Worm (Caenorhabditis elegans) whole organism, L3 larva: Measurements from ENCODE around the gene acp-7.
A peak's percentile ranks its signal among the peaks of the same experiment; 100 is the strongest.

ENCODE experiments used
- R02D3.7 ChIP-seq: fragments of 150-350 bp; optimal IDR thresholded peaks from 2 replicates; lab custom pipeline; 2014; ENCODE audit warnings: missing biosample characterization, missing genetic modification characterization
- aly-2 ChIP-seq: fragments of 150-350 bp; optimal IDR thresholded peaks from 2 replicates; lab custom pipeline; 2014; ENCODE audit warnings: missing biosample characterization, missing genetic modification characterization
- ama-1 ChIP-seq: fragments of 150-350 bp; optimal IDR thresholded peaks from 2 replicates; lab custom pipeline; 2018
- ceh-28 ChIP-seq: fragments of 150-350 bp; optimal IDR thresholded peaks from 2 replicates; lab custom pipeline; 2014; ENCODE audit warnings: missing biosample characterization, missing genetic modification reagents, missing genetic modification characterization
- ceh-82 ChIP-seq: fragments of 150-350 bp; optimal IDR thresholded peaks from 2 replicates; lab custom pipeline; 2014; ENCODE audit warnings: missing biosample characterization, missing genetic modification characterization
- daf-12 ChIP-seq: fragments of 150-350 bp; optimal IDR thresholded peaks from 2 replicates; lab custom pipeline; 2014; ENCODE audit warnings: missing biosample characterization, missing genetic modification reagents, missing genetic modification characterization
- egl-27 ChIP-seq: sonication (generic microtip); optimal IDR thresholded peaks from 4 replicates; lab custom pipeline; 2017; ENCODE audit warnings: missing biosample characterization, missing genetic modification reagents, missing genetic modification characterization
- egl-5 ChIP-seq: fragments of 150-350 bp; optimal IDR thresholded peaks from 2 replicates; lab custom pipeline; 2017; ENCODE audit warnings: missing biosample characterization, missing genetic modification reagents, missing genetic modification characterization, inconsistent platforms
- elt-1 ChIP-seq: fragments of 150-350 bp; optimal IDR thresholded peaks from 2 replicates; lab custom pipeline; 2014; ENCODE audit warnings: missing biosample characterization, missing genetic modification characterization
- elt-2 ChIP-seq: sonication (generic microtip); optimal IDR thresholded peaks from 2 replicates; lab custom pipeline; 2016; ENCODE audit warnings: missing genetic modification reagents, mild to moderate bottlenecking, missing genetic modification characterization, missing compliant biosample characterization
- fkh-10 ChIP-seq: sonication (generic microtip); optimal IDR thresholded peaks from 2 replicates; lab custom pipeline; 2017; ENCODE audit warnings: missing biosample characterization, missing genetic modification reagents, missing genetic modification characterization
- hmg-11 ChIP-seq: sonication (generic microtip); optimal IDR thresholded peaks from 2 replicates; lab custom pipeline; 2016; ENCODE audit warnings: missing genetic modification characterization, missing compliant biosample characterization
- lin-15B ChIP-seq: fragments of 150-350 bp; optimal IDR thresholded peaks from 2 replicates; lab custom pipeline; 2014; ENCODE audit warnings: missing biosample characterization, missing genetic modification characterization
- lin-39 ChIP-seq: fragments of 150-350 bp; optimal IDR thresholded peaks from 2 replicates; lab custom pipeline; 2018; ENCODE audit warnings: missing biosample characterization, missing genetic modification reagents, missing genetic modification characterization
- lsy-12 ChIP-seq: sonication (generic microtip); optimal IDR thresholded peaks from 2 replicates; lab custom pipeline; 2016; ENCODE audit warnings: mild to moderate bottlenecking, missing genetic modification characterization, missing compliant biosample characterization
- mdl-1 ChIP-seq: fragments of 150-350 bp; optimal IDR thresholded peaks from 2 replicates; lab custom pipeline; 2014; ENCODE audit warnings: missing biosample characterization, missing genetic modification characterization
- mml-1 ChIP-seq: fragments of 150-350 bp; sonication (generic microtip); optimal IDR thresholded peaks from 3 replicates; lab custom pipeline; 2014; ENCODE audit warnings: missing biosample characterization, missing genetic modification characterization
- nfya-1 ChIP-seq: sonication (generic microtip); optimal IDR thresholded peaks from 2 replicates; lab custom pipeline; 2017; ENCODE audit warnings: missing genetic modification characterization, mild to moderate bottlenecking, missing compliant biosample characterization, antibody characterized with exemption, moderate library complexity; ENCODE audit not compliant: insufficient read depth
- nhr-12 ChIP-seq: fragments of 150-350 bp; optimal IDR thresholded peaks from 2 replicates; lab custom pipeline; 2014; ENCODE audit warnings: missing biosample characterization, missing genetic modification characterization
- nhr-23 ChIP-seq: fragments of 150-350 bp; optimal IDR thresholded peaks from 2 replicates; lab custom pipeline; 2014; ENCODE audit warnings: missing biosample characterization, missing genetic modification reagents, missing genetic modification characterization
- nhr-237 ChIP-seq: fragments of 150-350 bp; optimal IDR thresholded peaks from 2 replicates; lab custom pipeline; 2014; ENCODE audit warnings: missing biosample characterization, missing genetic modification characterization
- nhr-25 ChIP-seq: sonication (generic microtip); optimal IDR thresholded peaks from 2 replicates; lab custom pipeline; 2017; ENCODE audit warnings: missing biosample characterization, missing genetic modification characterization
- nhr-43 ChIP-seq: sonication (generic microtip); optimal IDR thresholded peaks from 2 replicates; lab custom pipeline; 2016; ENCODE audit warnings: mild to moderate bottlenecking, missing genetic modification characterization, missing compliant biosample characterization; ENCODE audit not compliant: poor library complexity, severe bottlenecking
- nhr-76 ChIP-seq: fragments of 150-350 bp; sonication (generic microtip); optimal IDR thresholded peaks from 5 replicates; lab custom pipeline; 2014; ENCODE audit warnings: missing biosample characterization, missing genetic modification characterization
- nhr-77 ChIP-seq: fragments of 150-350 bp; optimal IDR thresholded peaks from 2 replicates; lab custom pipeline; 2014; ENCODE audit warnings: missing biosample characterization, missing genetic modification characterization
- pha-4 ChIP-seq: fragments of 150-350 bp; optimal IDR thresholded peaks from 2 replicates; lab custom pipeline; 2014; ENCODE audit warnings: missing biosample characterization, missing genetic modification reagents, missing genetic modification characterization
- pqm-1 ChIP-seq: fragments of 150-350 bp; optimal IDR thresholded peaks from 2 replicates; lab custom pipeline; 2017; ENCODE audit warnings: missing biosample characterization, missing genetic modification characterization, inconsistent platforms
- sea-2 ChIP-seq: fragments of 150-350 bp; sonication (generic microtip); optimal IDR thresholded peaks from 4 replicates; lab custom pipeline; 2014; ENCODE audit warnings: missing biosample characterization, missing genetic modification reagents, missing genetic modification characterization
- snpc-4 ChIP-seq: fragments of 150-350 bp; optimal IDR thresholded peaks from 2 replicates; lab custom pipeline; 2014; ENCODE audit warnings: missing biosample characterization, missing genetic modification characterization
- tbx-2 ChIP-seq: sonication (generic microtip); optimal IDR thresholded peaks from 2 replicates; lab custom pipeline; 2016; ENCODE audit warnings: mild to moderate bottlenecking, missing genetic modification characterization, missing compliant biosample characterization
- unc-62 ChIP-seq: fragments of 150-350 bp; sonication (generic microtip); optimal IDR thresholded peaks from 4 replicates; lab custom pipeline; 2014; ENCODE audit warnings: missing biosample characterization, missing genetic modification reagents, missing genetic modification characterization
- zag-1 ChIP-seq: fragments of 150-350 bp; optimal IDR thresholded peaks from 2 replicates; lab custom pipeline; 2014; ENCODE audit warnings: missing biosample characterization, missing genetic modification characterization
- ztf-11 ChIP-seq: fragments of 150-350 bp; optimal IDR thresholded peaks from 2 replicates; lab custom pipeline; 2014; ENCODE audit warnings: missing biosample characterization, missing genetic modification characterization

Gene acp-7

ce11 chrIV:6431582-6431981, at the start of gene acp-7:
Gene acp-7 (minus strand): TSS chrIV:6431682.
- TF ChIP-seq pha-4 (tag; lab: Kevin White, UChicago) (peak; percentile 73), nhr-25 (no peak)

DNA sequence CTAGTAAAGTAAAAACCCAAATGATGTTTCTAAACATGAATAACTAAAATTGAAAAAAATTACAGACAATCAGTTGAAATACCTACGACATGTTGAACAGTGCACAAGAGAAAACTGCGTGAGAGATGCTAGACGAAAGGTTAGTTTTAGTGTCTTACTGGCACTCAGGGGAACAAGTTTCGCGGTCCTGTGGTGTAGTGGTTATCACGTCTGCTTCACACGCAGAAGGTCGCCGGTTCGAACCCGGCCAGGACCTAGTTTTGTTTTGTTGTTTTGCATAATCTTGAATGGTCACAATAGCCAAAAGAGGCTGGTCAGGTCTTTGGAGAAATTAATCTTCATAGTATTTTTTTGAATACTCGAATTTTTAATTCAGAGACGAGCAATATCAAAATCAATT, 49.5 kb upstream of the acp-7 start:
- TF ChIP-seq pqm-1 (tag; lab: Kevin White, UChicago) (peak; percentile 29), sea-2 (no peak), nhr-43 (tag; lab: Kevin White, UChicago) (peak; percentile 73), nhr-25 (peak; percentile 26), nfya-1 (tag; lab: Kevin White, UChicago) (peak; percentile 23), ama-1 (lab: Kevin White, UChicago) (no peak), elt-2 (tag; lab: Kevin White, UChicago) (peak; percentile 30), lsy-12 (tag; lab: Kevin White, UChicago) (peak; percentile 44), egl-27 (peak; percentile 36), hmg-11 (tag; lab: Kevin White, UChicago) (peak; percentile 56), tbx-2 (tag; lab: Kevin White, UChicago) (no peak), pha-4 (tag; lab: Kevin White, UChicago) (peak; percentile 32)
- TF ChIP-seq, all 47 proteins: peak for 9

ce11 chrIV:6480221-6480620, 48.7 kb upstream of the acp-7 start, which contains the start of gene tyr-6:
Gene tyr-6 (plus strand): TSS chrIV:6480521.
- TF ChIP-seq R02D3.7: no peak

- no peak for TF ChIP-seq elt-1
- TF ChIP-seq egl-5 (tag; lab: Kevin White, UChicago): peak; percentile 64
- TF ChIP-seq nfya-1 (tag; lab: Kevin White, UChicago): peak; percentile 67
- TF ChIP-seq pha-4 (tag; lab: Kevin White, UChicago): peak; percentile 59
- TF ChIP-seq nhr-237 (tag; lab: Kevin White, UChicago): no peak
- TF ChIP-seq ceh-82 (tag; lab: Kevin White, UChicago): no peak
- TF ChIP-seq nhr-77: no peak
- TF ChIP-seq mml-1 (tag; lab: Kevin White, UChicago): no peak
- peak; percentile 42 for TF ChIP-seq nhr-23 (tag; lab: Kevin White, UChicago)
- peak; percentile 40 for TF ChIP-seq nhr-25
- TF ChIP-seq nhr-76 (tag; lab: Kevin White, UChicago): no peak
- TF ChIP-seq zag-1 (tag; lab: Kevin White, UChicago): no peak
- TF ChIP-seq ceh-28 (tag; lab: Kevin White, UChicago): peak; percentile 56
- peak; percentile 66 for TF ChIP-seq lin-15B (tag; lab: Kevin White, UChicago)
- peak; percentile 42 for TF ChIP-seq snpc-4 (tag; lab: Kevin White, UChicago)
- no peak for TF ChIP-seq aly-2 (tag; lab: Kevin White, UChicago)
- peak; percentile 24 for TF ChIP-seq lin-39 (tag; lab: Kevin White, UChicago)
- TF ChIP-seq hmg-11 (tag; lab: Kevin White, UChicago): peak; percentile 44
- TF ChIP-seq, all 47 proteins: peak for 10
These were observed 43.3 kb upstream of the acp-7 start for ce11 chrIV:6474751-6475150.

- TF ChIP-seq fkh-10 (GFP tag; lab: Kevin White, UChicago) (no peak), daf-12 (tag; lab: Kevin White, UChicago) (no peak), unc-62 (GFP tag; lab: Kevin White, UChicago) (no peak), mdl-1 (no peak), egl-27 (no peak), lin-15B (tag; lab: Kevin White, UChicago) (no peak), ztf-11 (no peak), nhr-43 (tag; lab: Kevin White, UChicago) (no peak), nhr-12 (tag; lab: Kevin White, UChicago) (no peak), snpc-4 (tag; lab: Kevin White, UChicago) (no peak), nhr-23 (tag; lab: Kevin White, UChicago) (no peak), zag-1 (tag; lab: Kevin White, UChicago) (no peak), ceh-28 (tag; lab: Kevin White, UChicago) (no peak)
These were observed 41.7 kb upstream of the acp-7 start, which contains the start of gene Y73B6BL.27 for ce11 chrIV:6473140-6473539. Gene Y73B6BL.27 (minus strand): TSS chrIV:6473240.
